Worm (Caenorhabditis elegans): ENCODE results near the gene Y57G11A.5.

- TF ChIP-seq nhr-28 (tag; optimal IDR thresholded peaks at IDR 0.05) (no peak), ces-1 (GFP tag; optimal IDR thresholded peaks at IDR 0.05) (no peak), pha-4 (tag; optimal IDR thresholded peaks at IDR 0.05) (no peak), blmp-1 (tag; optimal IDR thresholded peaks at IDR 0.05) (no peak), nhr-237 (tag; optimal IDR thresholded peaks at IDR 0.05) (no peak), sptf-1 (tag; optimal IDR thresholded peaks at IDR 0.05) (no peak), elt-1 (tag; optimal IDR thresholded peaks at IDR 0.05; ENCODE audit: borderline replicate concordance, insufficient read depth) (no peak), ztf-11 (tag; optimal IDR thresholded peaks at IDR 0.05) (no peak)
Observed at ce11 chrIV:14466837-14467236, 45.5 kb downstream of the Y57G11A.5 start.
